Worm (Caenorhabditis elegans): ENCODE results near the gene Y62H9A.13.

DNA sequence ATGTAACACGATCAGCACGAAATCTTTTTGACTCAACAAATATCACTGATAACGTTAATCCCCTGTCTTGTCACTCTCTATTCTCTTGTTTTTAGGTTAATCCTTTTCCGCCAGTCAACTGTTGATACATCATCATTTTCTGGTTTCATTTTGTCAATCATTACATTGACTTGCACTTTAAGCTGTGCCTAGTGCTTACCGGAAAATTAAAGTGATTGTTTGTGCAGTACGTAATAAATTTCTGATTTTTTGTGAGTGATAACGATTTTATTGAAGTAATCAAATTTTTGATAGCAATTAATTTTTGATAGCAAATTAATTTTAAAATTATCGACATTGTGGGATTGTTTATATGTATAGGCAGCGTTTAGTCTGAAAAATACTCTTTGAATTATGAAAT is 7.6 kb upstream of the Y62H9A.13 start:
- TF ChIP-seq tbx-2 (tag; optimal IDR thresholded peaks at IDR 0.05) (no peak), sdc-2 (tag; optimal IDR thresholded peaks at IDR 0.05) (no peak), ceh-30 (tag; optimal IDR thresholded peaks at IDR 0.05) (no peak), npax-4 (tag; optimal IDR thresholded peaks at IDR 0.05) (no peak), eyg-1 (tag; optimal IDR thresholded peaks at IDR 0.05) (no peak), pha-4 (tag; optimal IDR thresholded peaks at IDR 0.05) (no peak)

Measured in whole organism, late embryonic.